Worm (Caenorhabditis elegans) whole organism, L4 larva: ENCODE data around the gene F52G3.1.

Source experiments
- Y105C5A.15 ChIP-seq: fragments of 200-800 bp; sonication (Bioruptor generic); IDR thresholded peaks from 2 replicates; pipeline ENCODE4 v1.3.6; 2022; ENCODE audit warnings: missing genetic modification characterization, missing compliant biosample characterization
- ama-1 ChIP-seq: fragments of 150-350 bp; optimal IDR thresholded peaks from 2 replicates; lab custom pipeline; 2014; ENCODE audit warnings: inconsistent platforms, mixed read lengths
- lin-39 ChIP-seq: fragments of 150-350 bp; optimal IDR thresholded peaks from 2 replicates; lab custom pipeline; 2014; ENCODE audit warnings: missing biosample characterization, missing genetic modification reagents, missing genetic modification characterization
- pha-4 ChIP-seq, 2 experiments: fragments of 150-350 bp in 1 of 2; fragments of 200-800 bp in 1 of 2; sonication (Bioruptor generic) in 1 of 2; IDR thresholded peaks in 1 of 2; optimal IDR thresholded peaks in 1 of 2; 2 replicates each; pipeline versions ENCODE4 v1.3.6 to Lab custom; 2014 to 2022; ENCODE audit warnings: missing genetic modification characterization in 2 of 2, missing genetic modification reagents in 2 of 2, missing biosample characterization in 1 of 2, missing compliant biosample characterization in 1 of 2
- ztf-11 ChIP-seq: fragments of 150-350 bp; optimal IDR thresholded peaks from 2 replicates; lab custom pipeline; 2014; ENCODE audit warnings: missing biosample characterization, missing genetic modification characterization

DNA sequence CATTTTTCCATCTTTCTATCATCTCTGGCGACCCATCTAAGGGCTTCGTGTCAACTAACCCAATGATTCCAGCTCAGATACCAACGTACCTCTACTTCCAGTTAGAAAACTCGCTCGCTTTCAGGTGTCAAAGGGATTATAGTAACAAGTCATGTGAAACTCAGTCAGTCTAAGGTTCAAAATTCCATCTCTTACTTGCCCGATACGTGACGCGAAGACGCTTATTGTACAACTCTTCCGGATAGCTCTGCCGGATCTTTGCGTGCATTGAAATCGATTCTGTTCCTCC, 33.4 kb upstream of the F52G3.1 start:
- TF ChIP-seq ama-1 (lab: Kevin White, UChicago) (peak; percentile 69), ztf-11 (tag; lab: Kevin White, UChicago) (no peak), Y105C5A.15 (GFP tag; lab: Robert Waterston, UW) (no peak), lin-39 (tag; lab: Kevin White, UChicago) (no peak), pha-4 (GFP tag; IDR thresholded peaks at IDR 0.05; lab: Robert Waterston, UW) (no peak), pha-4 (tag; optimal IDR thresholded peaks at IDR 0.05; lab: Kevin White, UChicago) (no peak)
